Worm (Caenorhabditis elegans) whole organism, mixed stage, embryonic: ENCODE measurements around the gene lido-17.

Experiments
- M03D4.4 ChIP-seq: sonication (generic microtip); optimal IDR thresholded peaks from 2 replicates; lab custom pipeline; 2017; ENCODE audit warnings: mild to moderate bottlenecking, missing genetic modification characterization, missing compliant biosample characterization
- bed-3 ChIP-seq: fragments of 200-800 bp; sonication (Bioruptor generic); optimal IDR thresholded peaks from 3 replicates; lab custom pipeline; 2018; ENCODE audit warnings: mild to moderate bottlenecking, missing genetic modification characterization, moderate library complexity, missing compliant biosample characterization
- blmp-1 ChIP-seq: fragments of 150-350 bp; optimal IDR thresholded peaks from 2 replicates; lab custom pipeline; 2014; ENCODE audit warnings: missing biosample characterization, missing genetic modification characterization
- ceh-83 ChIP-seq: fragments of 200-800 bp; sonication (Bioruptor generic); optimal IDR thresholded peaks from 2 replicates; lab custom pipeline; 2018; ENCODE audit warnings: mild to moderate bottlenecking, missing genetic modification characterization, missing compliant biosample characterization
- cnd-1 ChIP-seq: fragments of 200-800 bp; sonication (Bioruptor generic); optimal IDR thresholded peaks from 2 replicates; lab custom pipeline; 2018; ENCODE audit warnings: mild to moderate bottlenecking, missing genetic modification characterization, missing compliant biosample characterization
- drap-1 ChIP-seq: fragments of 200-800 bp; sonication (Bioruptor generic); optimal IDR thresholded peaks from 3 replicates; lab custom pipeline; 2018; ENCODE audit warnings: mild to moderate bottlenecking, missing genetic modification characterization, missing compliant biosample characterization
- elt-1 ChIP-seq: sonication (generic microtip); optimal IDR thresholded peaks from 2 replicates; lab custom pipeline; 2017; ENCODE audit warnings: missing genetic modification characterization, mild to moderate bottlenecking, missing compliant biosample characterization, antibody characterized with exemption, moderate library complexity, borderline replicate concordance; ENCODE audit not compliant: insufficient read depth
- elt-3 ChIP-seq: fragments of 150-350 bp; optimal IDR thresholded peaks from 2 replicates; lab custom pipeline; 2014; ENCODE audit warnings: missing biosample characterization, missing genetic modification characterization
- flh-1 ChIP-seq: fragments of 200-800 bp; sonication (Bioruptor generic); optimal IDR thresholded peaks from 2 replicates; lab custom pipeline; 2018; ENCODE audit warnings: mild to moderate bottlenecking, missing genetic modification characterization, moderate library complexity, missing compliant biosample characterization
- ham-2 ChIP-seq: fragments of 200-800 bp; sonication (Bioruptor generic); optimal IDR thresholded peaks from 2 replicates; lab custom pipeline; 2018; ENCODE audit warnings: mild to moderate bottlenecking, missing genetic modification characterization, missing compliant biosample characterization
- hlh-1 ChIP-seq: fragments of 150-350 bp; optimal IDR thresholded peaks from 2 replicates; lab custom pipeline; 2014; ENCODE audit warnings: missing biosample characterization, missing genetic modification reagents, missing genetic modification characterization
- lin-13 ChIP-seq: fragments of 150-350 bp; optimal IDR thresholded peaks from 2 replicates; lab custom pipeline; 2014; ENCODE audit warnings: missing biosample characterization, missing genetic modification characterization
- lin-32 ChIP-seq: fragments of 200-800 bp; sonication (Bioruptor generic); optimal IDR thresholded peaks from 2 replicates; lab custom pipeline; 2018; ENCODE audit warnings: mild to moderate bottlenecking, missing genetic modification characterization, missing compliant biosample characterization
- lsy-2 ChIP-seq: fragments of 150-350 bp; optimal IDR thresholded peaks from 2 replicates; lab custom pipeline; 2014; ENCODE audit warnings: missing biosample characterization, missing genetic modification characterization
- mab-5 ChIP-seq: fragments of 150-350 bp; optimal IDR thresholded peaks from 2 replicates; lab custom pipeline; 2014; ENCODE audit warnings: missing biosample characterization, missing genetic modification characterization
- mep-1 ChIP-seq: fragments of 150-350 bp; optimal IDR thresholded peaks from 2 replicates; lab custom pipeline; 2017; ENCODE audit warnings: missing biosample characterization, missing genetic modification reagents, missing genetic modification characterization, inconsistent platforms
- mls-2 ChIP-seq: sonication (generic microtip); optimal IDR thresholded peaks from 2 replicates; lab custom pipeline; 2016; ENCODE audit warnings: mild to moderate bottlenecking, missing genetic modification characterization, moderate library complexity, missing compliant biosample characterization
- nhr-12 ChIP-seq: fragments of 150-350 bp; optimal IDR thresholded peaks from 2 replicates; lab custom pipeline; 2014; ENCODE audit warnings: missing biosample characterization, missing genetic modification characterization
- nhr-2 ChIP-seq: fragments of 150-350 bp; optimal IDR thresholded peaks from 2 replicates; lab custom pipeline; 2014; ENCODE audit warnings: missing biosample characterization, missing genetic modification characterization
- nhr-237 ChIP-seq: fragments of 150-350 bp; optimal IDR thresholded peaks from 2 replicates; lab custom pipeline; 2014; ENCODE audit warnings: missing biosample characterization, missing genetic modification characterization
- nhr-28 ChIP-seq: fragments of 150-350 bp; optimal IDR thresholded peaks from 2 replicates; lab custom pipeline; 2014; ENCODE audit warnings: missing biosample characterization, missing genetic modification characterization
- nhr-76 ChIP-seq: sonication (generic microtip); optimal IDR thresholded peaks from 2 replicates; lab custom pipeline; 2017; ENCODE audit warnings: missing biosample characterization, missing genetic modification characterization
- pha-4 ChIP-seq: fragments of 150-350 bp; optimal IDR thresholded peaks from 2 replicates; lab custom pipeline; 2018; ENCODE audit warnings: missing biosample characterization, missing genetic modification reagents, missing genetic modification characterization
- sem-2 ChIP-seq: fragments of 200-800 bp; sonication (Bioruptor generic); optimal IDR thresholded peaks from 2 replicates; lab custom pipeline; 2018; ENCODE audit warnings: mild to moderate bottlenecking, missing genetic modification characterization, missing compliant biosample characterization
- sptf-1 ChIP-seq: sonication (generic microtip); optimal IDR thresholded peaks from 2 replicates; lab custom pipeline; 2017; ENCODE audit warnings: mild to moderate bottlenecking, missing genetic modification characterization, moderate library complexity, missing compliant biosample characterization
- unc-120 ChIP-seq: sonication (generic microtip); optimal IDR thresholded peaks from 2 replicates; lab custom pipeline; 2017; ENCODE audit warnings: missing genetic modification characterization, missing compliant biosample characterization; ENCODE audit not compliant: poor library complexity, severe bottlenecking
- unc-39 ChIP-seq: fragments of 150-350 bp; optimal IDR thresholded peaks from 2 replicates; lab custom pipeline; 2014; ENCODE audit warnings: missing biosample characterization, missing genetic modification characterization
- unc-62 ChIP-seq: fragments of 150-350 bp; optimal IDR thresholded peaks from 2 replicates; lab custom pipeline; 2014; ENCODE audit warnings: missing biosample characterization, missing genetic modification reagents, missing genetic modification characterization
- zip-8 ChIP-seq: fragments of 150-350 bp; optimal IDR thresholded peaks from 2 replicates; lab custom pipeline; 2014; ENCODE audit warnings: missing biosample characterization, missing genetic modification characterization
- ztf-11 ChIP-seq: fragments of 150-350 bp; optimal IDR thresholded peaks from 2 replicates; lab custom pipeline; 2014; ENCODE audit warnings: missing biosample characterization, missing genetic modification characterization

lido-17 gene

DNA sequence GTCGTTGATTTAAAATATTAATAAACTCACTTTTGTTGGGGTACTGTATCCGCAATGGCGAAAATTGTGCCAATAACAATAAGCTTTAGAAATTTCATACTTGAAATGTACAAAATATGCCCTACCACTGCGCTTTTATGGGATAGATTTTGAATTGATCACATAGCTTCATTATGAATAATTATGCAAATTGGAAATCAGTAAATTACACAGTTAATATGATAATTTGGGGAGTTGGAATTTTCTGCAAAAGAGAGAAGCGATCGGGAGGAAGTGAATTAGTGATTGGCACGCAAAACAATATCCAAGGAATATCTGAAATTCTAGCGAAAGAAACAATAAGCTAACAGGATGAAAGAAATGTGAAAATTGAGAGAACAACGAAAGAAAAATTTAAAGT lies 33.5 kb upstream of the lido-17 start, which contains the start of gene M176.10:
M176.10 (minus strand) TSS at position 101 of the 400 bp plus-strand sequence.
- TF ChIP-seq ceh-83 (GFP tag; lab: Kevin White, UChicago) (no peak), sem-2 (GFP tag; lab: Kevin White, UChicago) (no peak), lin-32 (GFP tag; lab: Kevin White, UChicago) (no peak), nhr-2 (tag; lab: Kevin White, UChicago) (no peak)

DNA sequence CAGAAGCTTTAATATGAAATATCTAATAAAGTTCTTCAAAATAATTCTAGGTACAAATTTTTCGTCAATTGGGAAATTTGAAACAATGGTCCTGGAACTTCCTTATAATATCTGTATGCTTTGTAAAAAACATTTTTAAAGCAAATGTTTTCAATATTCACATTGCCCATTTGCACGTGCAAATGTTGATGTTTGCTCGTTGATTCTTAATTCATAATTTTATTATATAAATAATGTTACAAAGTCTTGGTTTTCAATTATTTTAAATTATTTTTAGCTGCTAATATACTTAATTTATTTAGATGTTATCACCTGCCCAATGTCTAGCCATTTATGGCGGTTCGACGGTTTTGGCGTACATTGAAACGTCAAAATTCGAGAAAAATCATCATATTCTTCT lies 29.3 kb upstream of the lido-17 start, which contains the start of gene M176.11:
M176.11 (plus strand) TSS at position 301 of the 400 bp plus-strand sequence.
- TF ChIP-seq drap-1 (GFP tag; lab: Kevin White, UChicago) (no peak), unc-39 (no peak), bed-3 (GFP tag; lab: Kevin White, UChicago) (no peak), flh-1 (GFP tag; lab: Kevin White, UChicago) (no peak), cnd-1 (no peak)

DNA sequence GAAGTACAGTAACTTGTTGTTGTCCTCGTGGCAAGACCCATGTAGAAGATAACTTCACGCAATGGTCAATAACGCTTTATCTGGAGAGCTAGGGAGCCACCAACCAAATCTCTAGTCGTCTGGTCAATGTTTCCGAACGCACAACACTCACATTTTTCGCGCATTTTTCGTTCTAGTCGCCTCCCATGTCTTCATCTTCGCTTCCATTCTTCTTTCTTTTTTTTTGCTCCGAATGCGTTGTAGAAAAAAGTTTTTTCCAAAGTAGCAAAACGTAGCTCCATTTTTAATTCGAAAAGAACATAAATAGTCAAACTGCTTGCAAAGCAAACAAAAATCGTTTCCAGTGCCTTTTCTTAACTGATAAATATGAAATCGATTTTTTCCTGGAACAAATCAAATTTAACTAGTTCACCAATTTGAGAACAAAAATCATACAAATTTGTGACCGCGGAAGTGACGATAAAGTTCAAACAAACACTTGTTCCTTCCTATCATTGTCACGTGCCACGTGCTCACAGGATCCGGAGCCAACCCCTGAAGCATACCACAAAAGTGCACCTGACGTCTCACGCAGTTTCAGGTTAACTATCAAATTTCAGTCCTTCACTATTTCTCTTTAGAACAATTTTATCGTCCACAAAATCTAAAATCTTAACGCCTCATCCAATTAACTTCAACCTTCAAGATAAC lies 26.4 kb upstream of the lido-17 start:
- TF ChIP-seq bed-3 (GFP tag; lab: Kevin White, UChicago) (no peak), M03D4.4 (tag; lab: Kevin White, UChicago) (no peak), lin-32 (GFP tag; lab: Kevin White, UChicago) (no peak), blmp-1 (tag; lab: Kevin White, UChicago) (no peak), lin-13 (tag; lab: Kevin White, UChicago) (no peak), nhr-2 (tag; lab: Kevin White, UChicago) (no peak), lsy-2 (tag; lab: Kevin White, UChicago) (no peak), elt-1 (no peak), cnd-1 (no peak), nhr-28 (no peak), drap-1 (GFP tag; lab: Kevin White, UChicago) (no peak), zip-8 (tag; lab: Kevin White, UChicago) (no peak), unc-120 (tag; lab: Kevin White, UChicago) (no peak), unc-62 (no peak), nhr-12 (tag; lab: Kevin White, UChicago) (no peak), hlh-1 (tag; lab: Kevin White, UChicago) (no peak), nhr-76 (tag; lab: Kevin White, UChicago) (no peak), mab-5 (tag; lab: Kevin White, UChicago) (no peak), mls-2 (tag; lab: Kevin White, UChicago) (no peak), sptf-1 (tag; lab: Kevin White, UChicago) (no peak)
- TF ChIP-seq, all 35 proteins: peak for 0

DNA sequence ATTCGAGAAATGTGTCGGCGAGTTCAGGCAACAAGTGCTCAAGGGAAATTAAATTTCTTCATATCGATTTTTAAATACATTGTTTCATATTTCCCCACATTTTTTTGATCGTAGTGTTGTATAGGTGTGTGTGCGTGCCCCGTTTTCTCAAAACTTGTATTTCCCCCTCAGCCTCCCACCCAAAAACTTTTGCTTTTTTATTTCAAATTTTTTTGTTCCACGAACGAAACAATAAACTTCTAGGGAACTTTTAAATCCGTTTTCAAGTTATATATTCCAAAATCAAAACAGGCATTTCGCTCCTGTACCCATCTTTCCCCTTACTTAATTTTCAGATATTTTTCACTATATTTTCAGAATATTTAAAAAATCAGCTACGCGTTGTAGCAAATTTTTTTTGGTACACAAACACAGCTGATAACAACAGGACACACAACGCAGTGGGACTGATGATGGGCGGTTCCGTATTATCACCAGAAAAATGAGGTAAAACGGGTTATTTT lies 25.5 kb upstream of the lido-17 start, which contains the start of the genes M176.4 and M176.16:
M176.4 (plus strand) TSS at position 301 of the 503 bp plus-strand sequence.
M176.16 (plus strand) TSS at position 453 of the 503 bp plus-strand sequence.
- TF ChIP-seq elt-3, result no peak
- no peak for TF ChIP-seq cnd-1
- no peak for TF ChIP-seq unc-120 (tag; lab: Kevin White, UChicago)
- no peak for TF ChIP-seq mab-5 (tag; lab: Kevin White, UChicago)
- TF ChIP-seq hlh-1 (tag; lab: Kevin White, UChicago), result no peak
- no peak for TF ChIP-seq nhr-237 (tag; lab: Kevin White, UChicago)
- no peak for TF ChIP-seq ceh-83 (GFP tag; lab: Kevin White, UChicago)
- TF ChIP-seq zip-8 (tag; lab: Kevin White, UChicago), result no peak
- no peak for TF ChIP-seq elt-1
- no peak for TF ChIP-seq sem-2 (GFP tag; lab: Kevin White, UChicago)
- no peak for TF ChIP-seq pha-4 (tag; lab: Kevin White, UChicago)
- no peak for TF ChIP-seq ztf-11 (tag; lab: Kevin White, UChicago)
- TF ChIP-seq ham-2 (GFP tag; lab: Kevin White, UChicago), result no peak
- no peak for TF ChIP-seq mep-1 (tag; lab: Kevin White, UChicago)
- no peak for TF ChIP-seq bed-3 (GFP tag; lab: Kevin White, UChicago)
- no peak for TF ChIP-seq nhr-12 (tag; lab: Kevin White, UChicago)
- no peak for TF ChIP-seq flh-1 (GFP tag; lab: Kevin White, UChicago)
- no peak for TF ChIP-seq nhr-76 (tag; lab: Kevin White, UChicago)
- no peak for TF ChIP-seq nhr-28
